Worm (Caenorhabditis elegans) whole organism, mixed stage, embryonic: Measurements from ENCODE around the gene C29F9.9.
"Not testable (repeated sequence)": the region's sequence is repeated elsewhere in the genome, so short reads cannot be mapped to it uniquely, and the experiment has no call there.

ENCODE experiments used
- M03D4.4 ChIP-seq: sonication (generic microtip); optimal IDR thresholded peaks from 2 replicates; lab custom pipeline; 2017; ENCODE audit warnings: mild to moderate bottlenecking, missing genetic modification characterization, missing compliant biosample characterization
- blmp-1 ChIP-seq: fragments of 150-350 bp; optimal IDR thresholded peaks from 2 replicates; lab custom pipeline; 2014; ENCODE audit warnings: missing biosample characterization, missing genetic modification characterization
- ceh-39 ChIP-seq: fragments of 150-350 bp; optimal IDR thresholded peaks from 2 replicates; lab custom pipeline; 2014; ENCODE audit warnings: missing biosample characterization, missing genetic modification characterization
- ceh-83 ChIP-seq: fragments of 200-800 bp; sonication (Bioruptor generic); optimal IDR thresholded peaks from 2 replicates; lab custom pipeline; 2018; ENCODE audit warnings: mild to moderate bottlenecking, missing genetic modification characterization, missing compliant biosample characterization
- ces-1 ChIP-seq: fragments of 150-350 bp; optimal IDR thresholded peaks from 2 replicates; lab custom pipeline; 2014; ENCODE audit warnings: missing biosample characterization, missing genetic modification reagents, missing genetic modification characterization
- cnd-1 ChIP-seq: fragments of 200-800 bp; sonication (Bioruptor generic); optimal IDR thresholded peaks from 2 replicates; lab custom pipeline; 2018; ENCODE audit warnings: mild to moderate bottlenecking, missing genetic modification characterization, missing compliant biosample characterization
- drap-1 ChIP-seq: fragments of 200-800 bp; sonication (Bioruptor generic); optimal IDR thresholded peaks from 3 replicates; lab custom pipeline; 2018; ENCODE audit warnings: mild to moderate bottlenecking, missing genetic modification characterization, missing compliant biosample characterization
- elt-1 ChIP-seq: sonication (generic microtip); optimal IDR thresholded peaks from 2 replicates; lab custom pipeline; 2017; ENCODE audit warnings: missing genetic modification characterization, mild to moderate bottlenecking, missing compliant biosample characterization, antibody characterized with exemption, moderate library complexity, borderline replicate concordance; ENCODE audit not compliant: insufficient read depth
- flh-1 ChIP-seq: fragments of 200-800 bp; sonication (Bioruptor generic); optimal IDR thresholded peaks from 2 replicates; lab custom pipeline; 2018; ENCODE audit warnings: mild to moderate bottlenecking, missing genetic modification characterization, moderate library complexity, missing compliant biosample characterization
- ham-2 ChIP-seq: fragments of 200-800 bp; sonication (Bioruptor generic); optimal IDR thresholded peaks from 2 replicates; lab custom pipeline; 2018; ENCODE audit warnings: mild to moderate bottlenecking, missing genetic modification characterization, missing compliant biosample characterization
- hlh-1 ChIP-seq: fragments of 150-350 bp; optimal IDR thresholded peaks from 2 replicates; lab custom pipeline; 2014; ENCODE audit warnings: missing biosample characterization, missing genetic modification reagents, missing genetic modification characterization
- lin-13 ChIP-seq: fragments of 150-350 bp; optimal IDR thresholded peaks from 2 replicates; lab custom pipeline; 2014; ENCODE audit warnings: missing biosample characterization, missing genetic modification characterization
- lin-32 ChIP-seq: fragments of 200-800 bp; sonication (Bioruptor generic); optimal IDR thresholded peaks from 2 replicates; lab custom pipeline; 2018; ENCODE audit warnings: mild to moderate bottlenecking, missing genetic modification characterization, missing compliant biosample characterization
- lsy-2 ChIP-seq: fragments of 150-350 bp; optimal IDR thresholded peaks from 2 replicates; lab custom pipeline; 2014; ENCODE audit warnings: missing biosample characterization, missing genetic modification characterization
- mab-5 ChIP-seq: fragments of 150-350 bp; optimal IDR thresholded peaks from 2 replicates; lab custom pipeline; 2014; ENCODE audit warnings: missing biosample characterization, missing genetic modification characterization
- mep-1 ChIP-seq: fragments of 150-350 bp; optimal IDR thresholded peaks from 2 replicates; lab custom pipeline; 2017; ENCODE audit warnings: missing biosample characterization, missing genetic modification reagents, missing genetic modification characterization, inconsistent platforms
- mls-2 ChIP-seq: sonication (generic microtip); optimal IDR thresholded peaks from 2 replicates; lab custom pipeline; 2016; ENCODE audit warnings: mild to moderate bottlenecking, missing genetic modification characterization, moderate library complexity, missing compliant biosample characterization
- nhr-12 ChIP-seq: fragments of 150-350 bp; optimal IDR thresholded peaks from 2 replicates; lab custom pipeline; 2014; ENCODE audit warnings: missing biosample characterization, missing genetic modification characterization
- nhr-2 ChIP-seq: fragments of 150-350 bp; optimal IDR thresholded peaks from 2 replicates; lab custom pipeline; 2014; ENCODE audit warnings: missing biosample characterization, missing genetic modification characterization
- nhr-237 ChIP-seq: fragments of 150-350 bp; optimal IDR thresholded peaks from 2 replicates; lab custom pipeline; 2014; ENCODE audit warnings: missing biosample characterization, missing genetic modification characterization
- nhr-28 ChIP-seq: fragments of 150-350 bp; optimal IDR thresholded peaks from 2 replicates; lab custom pipeline; 2014; ENCODE audit warnings: missing biosample characterization, missing genetic modification characterization
- nhr-76 ChIP-seq: sonication (generic microtip); optimal IDR thresholded peaks from 2 replicates; lab custom pipeline; 2017; ENCODE audit warnings: missing biosample characterization, missing genetic modification characterization
- pha-4 ChIP-seq: fragments of 150-350 bp; optimal IDR thresholded peaks from 2 replicates; lab custom pipeline; 2018; ENCODE audit warnings: missing biosample characterization, missing genetic modification reagents, missing genetic modification characterization
- sem-2 ChIP-seq: fragments of 200-800 bp; sonication (Bioruptor generic); optimal IDR thresholded peaks from 2 replicates; lab custom pipeline; 2018; ENCODE audit warnings: mild to moderate bottlenecking, missing genetic modification characterization, missing compliant biosample characterization
- snpc-4 ChIP-seq: fragments of 150-350 bp; optimal IDR thresholded peaks from 2 replicates; lab custom pipeline; 2014; ENCODE audit warnings: missing biosample characterization, missing genetic modification characterization
- sptf-1 ChIP-seq: sonication (generic microtip); optimal IDR thresholded peaks from 2 replicates; lab custom pipeline; 2017; ENCODE audit warnings: mild to moderate bottlenecking, missing genetic modification characterization, moderate library complexity, missing compliant biosample characterization
- tbx-8 ChIP-seq: fragments of 200-800 bp; sonication (Bioruptor generic); optimal IDR thresholded peaks from 2 replicates; lab custom pipeline; 2018; ENCODE audit warnings: mild to moderate bottlenecking, missing genetic modification characterization, moderate library complexity, missing compliant biosample characterization
- unc-120 ChIP-seq: sonication (generic microtip); optimal IDR thresholded peaks from 2 replicates; lab custom pipeline; 2017; ENCODE audit warnings: missing genetic modification characterization, missing compliant biosample characterization; ENCODE audit not compliant: poor library complexity, severe bottlenecking
- unc-39 ChIP-seq: fragments of 150-350 bp; optimal IDR thresholded peaks from 2 replicates; lab custom pipeline; 2014; ENCODE audit warnings: missing biosample characterization, missing genetic modification characterization
- zip-8 ChIP-seq: fragments of 150-350 bp; optimal IDR thresholded peaks from 2 replicates; lab custom pipeline; 2014; ENCODE audit warnings: missing biosample characterization, missing genetic modification characterization

The C29F9.9 gene

DNA sequence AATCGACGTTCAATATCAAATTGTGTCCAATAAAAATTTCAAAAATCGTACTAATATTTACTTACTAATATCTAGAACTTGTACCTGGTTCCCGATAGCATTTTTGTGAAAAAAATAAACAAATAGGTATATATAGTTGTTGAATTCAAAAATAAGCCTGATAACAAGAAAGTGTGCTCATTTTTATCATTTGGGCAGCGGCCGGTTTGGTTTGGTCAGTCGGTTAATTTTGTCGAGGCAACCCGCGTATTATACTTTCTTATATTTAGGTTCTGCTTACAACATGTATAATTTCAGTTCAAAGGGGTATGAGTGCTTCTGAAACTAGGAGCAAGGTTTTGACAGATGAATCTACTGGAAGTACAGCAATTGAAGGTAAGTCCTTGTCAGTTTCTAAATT is 31.9 kb upstream of the C29F9.9 start, which contains the start of the genes nhr-280 and C29F9.2:
Gene nhr-280 (minus strand): TSS at position 101 of the 400 bp plus-strand sequence.
Gene C29F9.2 (plus strand): TSS at position 298 of the 400 bp plus-strand sequence.
- TF ChIP-seq nhr-76: no peak
- no peak for TF ChIP-seq elt-1 (tag; lab: Kevin White, UChicago)
- no peak for TF ChIP-seq cnd-1 (tag; lab: Kevin White, UChicago)
- no peak for TF ChIP-seq M03D4.4 (tag; lab: Kevin White, UChicago)
- no peak for TF ChIP-seq nhr-28

DNA sequence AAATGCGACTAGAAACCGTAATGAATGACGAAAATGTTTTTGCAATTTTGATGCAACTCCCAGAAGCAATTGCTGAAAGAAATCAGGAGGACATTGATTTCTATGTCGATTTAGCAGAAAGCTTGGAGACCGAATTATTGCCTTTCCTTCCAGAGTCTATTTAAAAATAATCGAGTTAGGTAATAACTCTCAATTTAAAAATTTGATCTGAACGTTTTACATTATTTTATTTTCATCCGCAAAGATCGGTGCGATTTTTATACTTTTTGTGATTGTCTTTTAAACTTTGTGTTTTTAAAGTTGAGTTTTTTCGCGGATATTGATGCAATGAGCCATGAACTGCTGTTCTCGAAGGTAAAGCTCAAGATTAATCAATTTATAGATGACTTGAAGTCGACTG is 25.8 kb upstream of the C29F9.9 start, which contains the start of gene pals-23:
Gene pals-23 (plus strand): TSS at position 301 of the 400 bp plus-strand sequence.
- TF ChIP-seq ceh-83 (GFP tag; lab: Kevin White, UChicago) (no peak), M03D4.4 (tag; lab: Kevin White, UChicago) (no peak), zip-8 (no peak), nhr-237 (tag; lab: Kevin White, UChicago) (no peak), nhr-2 (tag; lab: Kevin White, UChicago) (no peak), cnd-1 (tag; lab: Kevin White, UChicago) (no peak), unc-39 (no peak), drap-1 (GFP tag; lab: Kevin White, UChicago) (no peak), ceh-39 (tag; lab: Kevin White, UChicago) (no peak), mls-2 (tag; lab: Kevin White, UChicago) (no peak), pha-4 (tag; lab: Kevin White, UChicago) (no peak)

DNA sequence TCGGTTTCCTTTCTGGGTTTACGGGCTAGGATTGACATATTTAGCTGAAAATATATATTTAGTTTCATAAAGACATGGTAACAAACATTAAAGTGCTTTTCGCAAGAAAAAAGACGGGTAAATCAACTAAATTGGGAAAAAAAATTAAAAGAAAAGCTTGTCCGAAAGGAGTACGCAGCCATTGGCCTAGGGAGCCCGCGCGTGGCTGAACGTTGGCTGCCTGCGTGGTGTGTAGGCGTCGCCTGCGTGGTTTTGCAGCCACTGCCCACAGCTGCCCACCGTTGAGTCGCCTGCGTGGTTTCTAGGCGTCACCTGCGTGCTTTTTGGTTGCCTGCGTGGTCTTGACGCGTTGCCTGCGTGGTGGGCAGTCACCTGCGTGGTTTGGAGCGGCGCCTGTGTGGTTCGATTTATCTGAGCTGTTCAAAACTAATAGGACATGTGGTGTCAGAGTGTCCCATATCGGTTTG is 23.3 kb upstream of the C29F9.9 start, which contains the start of gene C29F9.12:
Gene C29F9.12 (minus strand): TSS at position 51 of the 467 bp plus-strand sequence.
- TF ChIP-seq tbx-8 (GFP tag; lab: Kevin White, UChicago); unc-120 (tag; lab: Kevin White, UChicago); ham-2 (GFP tag; lab: Kevin White, UChicago): not testable (repeated sequence)

DNA sequence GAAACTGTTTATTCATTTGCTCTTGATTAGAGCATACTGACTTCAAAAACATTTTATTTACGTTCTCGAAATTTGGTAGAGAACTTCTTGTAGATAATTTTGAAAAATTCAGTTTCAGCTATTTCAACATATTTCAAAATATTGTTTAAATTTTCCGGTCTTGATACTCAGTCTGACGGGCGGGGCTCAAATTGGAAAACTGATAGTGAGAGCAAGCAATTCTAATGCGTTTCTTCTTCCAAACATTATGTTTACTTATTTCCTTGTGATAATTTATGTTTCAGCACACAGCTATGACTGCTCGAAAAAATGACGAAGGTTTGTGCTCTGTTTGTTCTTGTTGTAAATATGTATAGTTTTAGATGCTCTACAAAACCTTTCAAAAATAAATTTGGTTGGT is 21.5 kb upstream of the C29F9.9 start, which contains the start of gene pals-24:
Gene pals-24 (plus strand): TSS at position 237 of the 400 bp plus-strand sequence.
- TF ChIP-seq mep-1 (no peak), sptf-1 (tag; lab: Kevin White, UChicago) (no peak), mab-5 (tag; lab: Kevin White, UChicago) (no peak), M03D4.4 (tag; lab: Kevin White, UChicago) (no peak), nhr-237 (tag; lab: Kevin White, UChicago) (no peak), blmp-1 (no peak), lin-32 (GFP tag; lab: Kevin White, UChicago) (no peak), nhr-28 (no peak), lin-13 (tag; lab: Kevin White, UChicago) (no peak), pha-4 (tag; lab: Kevin White, UChicago) (no peak), snpc-4 (tag; lab: Kevin White, UChicago) (no peak), flh-1 (no peak), lsy-2 (no peak), nhr-12 (no peak), hlh-1 (tag; lab: Kevin White, UChicago) (no peak), sem-2 (no peak), ces-1 (GFP tag; lab: Kevin White, UChicago) (no peak), unc-39 (no peak)
- TF ChIP-seq, all 35 proteins: peak for 0

DNA sequence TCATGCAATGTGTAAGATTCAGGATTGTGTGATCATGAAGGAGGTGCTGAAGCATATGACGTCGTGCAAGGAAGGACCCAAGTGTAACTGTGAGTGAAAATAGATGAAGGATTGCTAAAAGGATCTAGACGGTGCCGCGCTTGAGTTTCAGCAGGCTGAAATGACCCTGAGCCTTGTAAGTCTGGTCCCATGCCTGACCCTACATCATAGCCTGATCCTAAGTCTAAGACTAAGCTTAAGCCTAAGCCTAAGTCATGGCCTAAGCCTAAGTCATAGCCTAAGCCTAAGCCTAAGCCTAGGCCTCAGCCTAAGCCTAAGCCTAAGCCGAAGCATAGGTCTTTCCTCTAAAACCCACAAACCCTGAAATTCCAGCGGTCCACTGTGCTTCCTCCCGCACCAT is 19.1 kb upstream of the C29F9.9 start:
- TF ChIP-seq ceh-83 (GFP tag; lab: Kevin White, UChicago) (no peak), mep-1 (no peak), unc-39 (no peak), ces-1 (GFP tag; lab: Kevin White, UChicago) (no peak), mls-2 (tag; lab: Kevin White, UChicago) (no peak), ham-2 (GFP tag; lab: Kevin White, UChicago) (no peak), zip-8 (no peak), elt-1 (tag; lab: Kevin White, UChicago) (no peak), mab-5 (tag; lab: Kevin White, UChicago) (no peak)
